Fruit fly (Drosophila melanogaster) whole organism, prepupa: ENCODE measurements around the gene ebi.

Experiments used
- Blimp-1 ChIP-seq: fragments of 200-800 bp; sonication (Bioruptor generic); optimal IDR thresholded peaks from 3 replicates; lab custom pipeline; 2017; ENCODE audit warnings: missing biosample characterization, missing genetic modification characterization, mild to moderate bottlenecking, moderate library complexity, missing genetic modification reagents
- CG10631 ChIP-seq: fragments of 200-800 bp; sonication (Bioruptor generic); optimal IDR thresholded peaks from 2 replicates; lab custom pipeline; 2016; ENCODE audit warnings: missing biosample characterization, missing genetic modification characterization
- CG10669 ChIP-seq: fragments of 200-800 bp; sonication (Bioruptor generic); optimal IDR thresholded peaks from 3 replicates; lab custom pipeline; 2018; ENCODE audit warnings: missing biosample characterization, mild to moderate bottlenecking, missing genetic modification characterization, moderate library complexity
- CG11762 ChIP-seq: fragments of 200-800 bp; sonication (Bioruptor generic); optimal IDR thresholded peaks from 3 replicates; lab custom pipeline; 2016; ENCODE audit warnings: missing biosample characterization, missing genetic modification characterization; ENCODE audit not compliant: insufficient read depth
- CG11902 ChIP-seq: fragments of 200-800 bp; sonication (Bioruptor generic); optimal IDR thresholded peaks from 3 replicates; lab custom pipeline; 2016; ENCODE audit warnings: missing biosample characterization, missing genetic modification characterization
- CG15336 ChIP-seq: fragments of 200-800 bp; sonication (Bioruptor generic); IDR thresholded peaks from 2 replicates; pipeline ENCODE4 v1.3.6; 2022; ENCODE audit warnings: missing biosample characterization, missing genetic modification characterization
- CG16779 ChIP-seq: fragments of 200-800 bp; sonication (Bioruptor generic); optimal IDR thresholded peaks from 3 replicates; lab custom pipeline; 2017; ENCODE audit warnings: missing biosample characterization, mild to moderate bottlenecking, missing genetic modification characterization
- CG3032 ChIP-seq: fragments of 200-800 bp; optimal IDR thresholded peaks from 2 replicates; lab custom pipeline; 2019; ENCODE audit warnings: missing biosample characterization, mild to moderate bottlenecking, missing genetic modification characterization, moderate library complexity
- CG31627 ChIP-seq: fragments of 200-800 bp; sonication (Bioruptor generic); optimal IDR thresholded peaks from 3 replicates; lab custom pipeline; 2016; ENCODE audit warnings: missing biosample characterization, missing genetic modification characterization
- CG34406 ChIP-seq: fragments of 200-800 bp; sonication (Bioruptor generic); optimal IDR thresholded peaks from 3 replicates; lab custom pipeline; 2016; ENCODE audit warnings: missing biosample characterization, missing genetic modification characterization
- CG3919 ChIP-seq: fragments of 200-800 bp; sonication (Bioruptor generic); optimal IDR thresholded peaks from 3 replicates; lab custom pipeline; 2016; ENCODE audit warnings: missing biosample characterization, missing genetic modification characterization
- CG6792 ChIP-seq: fragments of 200-800 bp; sonication (Bioruptor generic); optimal IDR thresholded peaks from 3 replicates; lab custom pipeline; 2016; ENCODE audit warnings: missing biosample characterization, missing genetic modification characterization
- CG6808 ChIP-seq: fragments of 200-800 bp; sonication (Bioruptor generic); optimal IDR thresholded peaks from 3 replicates; lab custom pipeline; 2017; ENCODE audit warnings: missing biosample characterization, missing genetic modification characterization, mild to moderate bottlenecking, moderate library complexity, missing genetic modification reagents
- CG6854 ChIP-seq: fragments of 200-800 bp; sonication (Bioruptor generic); optimal IDR thresholded peaks from 2 replicates; lab custom pipeline; 2017; ENCODE audit warnings: missing biosample characterization, mild to moderate bottlenecking, missing genetic modification characterization
- CG7368 ChIP-seq: fragments of 200-800 bp; sonication (Bioruptor generic); optimal IDR thresholded peaks from 3 replicates; lab custom pipeline; 2016; ENCODE audit warnings: missing biosample characterization, missing genetic modification characterization
- CG8319 ChIP-seq: fragments of 200-800 bp; sonication (Bioruptor generic); optimal IDR thresholded peaks from 3 replicates; lab custom pipeline; 2016; ENCODE audit warnings: missing biosample characterization, missing genetic modification characterization
- CG9139 ChIP-seq: fragments of 200-800 bp; sonication (Bioruptor generic); optimal IDR thresholded peaks from 3 replicates; lab custom pipeline; 2017; ENCODE audit warnings: missing biosample characterization, mild to moderate bottlenecking, missing genetic modification characterization
- Eip75B ChIP-seq: fragments of 200-800 bp; sonication (Bioruptor generic); optimal IDR thresholded peaks from 3 replicates; lab custom pipeline; 2016; ENCODE audit warnings: missing biosample characterization, missing genetic modification characterization
- Eip78C ChIP-seq: fragments of 200-800 bp; sonication (Bioruptor generic); peaks from one replicate; lab custom pipeline; 2016; ENCODE audit warnings: missing biosample characterization, missing genetic modification characterization
- Eip93F ChIP-seq: fragments of 200-800 bp; sonication (Bioruptor generic); optimal IDR thresholded peaks from 2 replicates; lab custom pipeline; 2016; ENCODE audit warnings: missing biosample characterization, mild to moderate bottlenecking, missing genetic modification characterization
- Ets21C ChIP-seq: fragments of 200-800 bp; sonication (Bioruptor generic); optimal IDR thresholded peaks from 3 replicates; lab custom pipeline; 2016; ENCODE audit warnings: missing biosample characterization, missing genetic modification characterization
- Ets96B ChIP-seq: fragments of 200-800 bp; optimal IDR thresholded peaks from 2 replicates; lab custom pipeline; 2019; ENCODE audit warnings: missing biosample characterization, mild to moderate bottlenecking, missing genetic modification characterization, moderate library complexity
- Gug ChIP-seq: fragments of 200-800 bp; sonication (Bioruptor generic); IDR thresholded peaks from 2 replicates; pipeline ENCODE4 v1.3.6; 2022; ENCODE audit warnings: missing biosample characterization, missing genetic modification characterization
- Hr38 ChIP-seq: sonication (Bioruptor generic); optimal IDR thresholded peaks from 2 replicates; lab custom pipeline; 2016; ENCODE audit warnings: missing biosample characterization, missing genetic modification characterization
- Hr39 ChIP-seq: fragments of 200-800 bp; sonication (Bioruptor generic); optimal IDR thresholded peaks from 2 replicates; lab custom pipeline; 2016; ENCODE audit warnings: missing biosample characterization, missing genetic modification characterization
- Hr4 ChIP-seq: fragments of 200-800 bp; sonication (Bioruptor generic); optimal IDR thresholded peaks from 3 replicates; lab custom pipeline; 2016; ENCODE audit warnings: missing biosample characterization, missing genetic modification characterization
- Lpt ChIP-seq: fragments of 200-800 bp; sonication (Bioruptor generic); optimal IDR thresholded peaks from 3 replicates; lab custom pipeline; 2016; ENCODE audit warnings: missing biosample characterization, missing genetic modification characterization
- OdsH ChIP-seq: fragments of 200-800 bp; sonication (Bioruptor generic); optimal IDR thresholded peaks from 3 replicates; lab custom pipeline; 2016; ENCODE audit warnings: missing biosample characterization, missing genetic modification characterization
- Smox ChIP-seq: fragments of 200-800 bp; sonication (Bioruptor generic); optimal IDR thresholded peaks from 3 replicates; lab custom pipeline; 2016; ENCODE audit warnings: missing biosample characterization, missing genetic modification characterization
- Sox102F ChIP-seq: fragments of 200-800 bp; sonication (Bioruptor generic); optimal IDR thresholded peaks from 2 replicates; lab custom pipeline; 2016; ENCODE audit warnings: missing biosample characterization, mild to moderate bottlenecking, missing genetic modification characterization
- Sox14 ChIP-seq: fragments of 200-800 bp; sonication (Bioruptor generic); optimal IDR thresholded peaks from 3 replicates; lab custom pipeline; 2016; ENCODE audit warnings: missing biosample characterization, missing genetic modification characterization
- Sox15 ChIP-seq: fragments of 200-800 bp; sonication (Bioruptor generic); optimal IDR thresholded peaks from 3 replicates; lab custom pipeline; 2016; ENCODE audit warnings: missing biosample characterization, missing genetic modification characterization
- achi ChIP-seq: fragments of 200-800 bp; sonication (Bioruptor generic); optimal IDR thresholded peaks from 3 replicates; lab custom pipeline; 2016; ENCODE audit warnings: missing biosample characterization, missing genetic modification characterization
- acj6 ChIP-seq: fragments of 200-800 bp; sonication (Bioruptor generic); optimal IDR thresholded peaks from 3 replicates; lab custom pipeline; 2016; ENCODE audit warnings: missing biosample characterization, missing genetic modification characterization
- cyc ChIP-seq: fragments of 200-800 bp; sonication (Bioruptor generic); optimal IDR thresholded peaks from 3 replicates; lab custom pipeline; 2016; ENCODE audit warnings: missing biosample characterization, missing genetic modification characterization
- dac ChIP-seq: fragments of 200-800 bp; sonication (Bioruptor generic); optimal IDR thresholded peaks from 2 replicates; lab custom pipeline; 2017; ENCODE audit warnings: missing biosample characterization, mild to moderate bottlenecking, missing genetic modification characterization
- dsx ChIP-seq: fragments of 200-800 bp; optimal IDR thresholded peaks from 3 replicates; lab custom pipeline; 2019; ENCODE audit warnings: missing biosample characterization, mild to moderate bottlenecking, missing genetic modification characterization, moderate library complexity; ENCODE audit not compliant: poor library complexity, severe bottlenecking
- eg ChIP-seq: fragments of 200-800 bp; sonication (Bioruptor generic); IDR thresholded peaks from 3 replicates; pipeline ENCODE4 v1.3.6; 2022; ENCODE audit warnings: missing biosample characterization, missing genetic modification characterization
- esn ChIP-seq: fragments of 200-800 bp; sonication (Bioruptor generic); optimal IDR thresholded peaks from 2 replicates; lab custom pipeline; 2016; ENCODE audit warnings: missing biosample characterization, mild to moderate bottlenecking, missing genetic modification characterization, moderate library complexity
- fd59A ChIP-seq: fragments of 200-800 bp; sonication (Bioruptor generic); optimal IDR thresholded peaks from 2 replicates; lab custom pipeline; 2017; ENCODE audit warnings: missing biosample characterization, mild to moderate bottlenecking, missing genetic modification characterization, missing genetic modification reagents
- fd85E ChIP-seq: fragments of 200-800 bp; sonication (Bioruptor generic); optimal IDR thresholded peaks from 3 replicates; lab custom pipeline; 2016; ENCODE audit warnings: missing biosample characterization, missing genetic modification characterization
- fkh ChIP-seq: fragments of 200-800 bp; sonication (Bioruptor generic); optimal IDR thresholded peaks from 3 replicates; lab custom pipeline; 2017; ENCODE audit warnings: missing biosample characterization, mild to moderate bottlenecking, missing genetic modification characterization, moderate library complexity
- lz ChIP-seq: fragments of 200-800 bp; sonication (Bioruptor generic); optimal IDR thresholded peaks from 3 replicates; lab custom pipeline; 2016; ENCODE audit warnings: missing biosample characterization, missing genetic modification characterization
- net ChIP-seq: fragments of 200-800 bp; sonication (Bioruptor generic); optimal IDR thresholded peaks from 3 replicates; lab custom pipeline; 2016; ENCODE audit warnings: missing biosample characterization, missing genetic modification characterization
- pdm3 ChIP-seq: fragments of 200-800 bp; sonication (Bioruptor generic); optimal IDR thresholded peaks from 3 replicates; lab custom pipeline; 2016; ENCODE audit warnings: missing biosample characterization, missing genetic modification characterization
- salr ChIP-seq, 2 experiments: fragments of 200-800 bp; sonication (Bioruptor generic); optimal IDR thresholded peaks; 3 replicates each; lab custom pipeline; 2016 to 2018; ENCODE audit warnings: missing biosample characterization in 2 of 2, missing genetic modification characterization in 2 of 2, mild to moderate bottlenecking in 1 of 2
- spab ChIP-seq: fragments of 200-800 bp; sonication (Bioruptor generic); optimal IDR thresholded peaks from 2 replicates; lab custom pipeline; 2017; ENCODE audit warnings: missing biosample characterization, mild to moderate bottlenecking, missing genetic modification characterization, missing genetic modification reagents
- ss ChIP-seq, 2 experiments: fragments of 200-800 bp; sonication (Bioruptor generic); optimal IDR thresholded peaks; 2 replicates in 1 of 2; 3 replicates in 1 of 2; lab custom pipeline; 2017 to 2018; ENCODE audit warnings: mild to moderate bottlenecking in 2 of 2, missing biosample characterization in 2 of 2, missing genetic modification characterization in 2 of 2, moderate library complexity in 1 of 2
- svp ChIP-seq: fragments of 200-800 bp; sonication (Bioruptor generic); peaks from one replicate; lab custom pipeline; 2016; ENCODE audit warnings: missing biosample characterization, missing genetic modification characterization
- topi ChIP-seq: fragments of 200-800 bp; sonication (Bioruptor generic); optimal IDR thresholded peaks from 3 replicates; lab custom pipeline; 2016; ENCODE audit warnings: missing biosample characterization, missing genetic modification characterization

The ebi gene

dm6 chr2L:414593-415399 is at the start of gene ebi, which contains the start of gene AP-2alpha:
TSS of gene ebi (plus strand) at chr2L:415067.
TSS of gene AP-2alpha (minus strand) at chr2L:414777.
- peak; percentile 92 for TF ChIP-seq esn (GFP tag; lab: Kevin White, UChicago)
- TF ChIP-seq eg (GFP tag; lab: Robert Waterston, UW) = peak; percentile 84
- peak; percentile 90 for TF ChIP-seq CG11902 (GFP tag; lab: Kevin White, UChicago)
- TF ChIP-seq spab (GFP tag; lab: Kevin White, UChicago) = peak; percentile 48
- TF ChIP-seq lz = peak; percentile 94
- peak; percentile 82 for TF ChIP-seq CG3919 (GFP tag; lab: Kevin White, UChicago)
- TF ChIP-seq Hr4 (GFP tag; lab: Kevin White, UChicago) = peak; percentile 88
- peak; percentile 87 for TF ChIP-seq topi (GFP tag; lab: Kevin White, UChicago)
- peak; percentile 85 for TF ChIP-seq acj6 (GFP tag; lab: Kevin White, UChicago)
- peak; percentile 95 for TF ChIP-seq Eip78C (GFP tag; lab: Kevin White, UChicago)
- peak; percentile 77 for TF ChIP-seq CG6808 (GFP tag; lab: Kevin White, UChicago)
- TF ChIP-seq Ets96B (tag; lab: Kevin White, UChicago) = peak; percentile 72
- TF ChIP-seq svp = peak; percentile 96
- TF ChIP-seq Smox (GFP tag; lab: Kevin White, UChicago) = no peak
- peak; percentile 93 for TF ChIP-seq Ets21C (GFP tag; lab: Kevin White, UChicago)
- TF ChIP-seq Eip75B (GFP tag; lab: Kevin White, UChicago) = peak; percentile 89
- TF ChIP-seq Gug (GFP tag; lab: Robert Waterston, UW) = peak; percentile 64
- TF ChIP-seq CG11762 (GFP tag; lab: Kevin White, UChicago) = peak; percentile 62
- TF ChIP-seq Hr39 (GFP tag; lab: Kevin White, UChicago) = peak; percentile 96
- TF ChIP-seq fd59A (GFP tag; lab: Kevin White, UChicago) = peak; percentile 78
- peak; percentile 92 for TF ChIP-seq Sox15 (GFP tag; lab: Kevin White, UChicago)
- peak; percentile 91 for TF ChIP-seq OdsH (GFP tag; lab: Kevin White, UChicago)
- TF ChIP-seq CG9139 = peak; percentile 37
- TF ChIP-seq salr (GFP tag; optimal IDR thresholded peaks at IDR 0.05; lab: Kevin White, UChicago) = peak; percentile 47 to 78
- TF ChIP-seq pdm3 (GFP tag; lab: Kevin White, UChicago) = peak; percentile 94
- TF ChIP-seq CG7368 = peak; percentile 67
- no peak for TF ChIP-seq Eip93F
- peak; percentile 92 for TF ChIP-seq Sox14 (GFP tag; lab: Kevin White, UChicago)
- TF ChIP-seq CG34406 = peak; percentile 81
- TF ChIP-seq ss (GFP tag; optimal IDR thresholded peaks at IDR 0.05; lab: Kevin White, UChicago) = peak; percentile 34 to 70
- TF ChIP-seq CG6854 (GFP tag; lab: Kevin White, UChicago) = peak; percentile 4
- peak; percentile 61 for TF ChIP-seq CG10669 (GFP tag; lab: Kevin White, UChicago)
- peak; percentile 94 for TF ChIP-seq cyc (GFP tag; lab: Kevin White, UChicago)
- TF ChIP-seq CG10631 (GFP tag; lab: Kevin White, UChicago) = peak; percentile 88
- peak; percentile 84 for TF ChIP-seq CG6792 (GFP tag; lab: Kevin White, UChicago)
- TF ChIP-seq Lpt (GFP tag; lab: Kevin White, UChicago) = peak; percentile 72
- peak; percentile 85 for TF ChIP-seq CG3032
- peak; percentile 87 for TF ChIP-seq achi (GFP tag; lab: Kevin White, UChicago)
- peak; percentile 20 for TF ChIP-seq Hr38 (GFP tag; lab: Kevin White, UChicago)
- TF ChIP-seq Sox102F (GFP tag; lab: Kevin White, UChicago) = peak; percentile 89
- TF ChIP-seq CG15336 (GFP tag; lab: Robert Waterston, UW) = peak; percentile 77
- peak; percentile 71 for TF ChIP-seq CG8319 (GFP tag; lab: Kevin White, UChicago)
- TF ChIP-seq dsx (GFP tag; lab: Kevin White, UChicago) = peak; percentile 71
- no peak for TF ChIP-seq CG16779
- TF ChIP-seq CG31627 (GFP tag; lab: Kevin White, UChicago) = peak; percentile 97
- TF ChIP-seq dac (GFP tag; lab: Kevin White, UChicago) = peak; percentile 86
- peak; percentile 79 for TF ChIP-seq fkh
- peak; percentile 38 for TF ChIP-seq Blimp-1
- no peak for TF ChIP-seq fd85E
- TF ChIP-seq net = peak; percentile 83
